Worm (Caenorhabditis elegans): ENCODE results near the gene srz-11.

Gene srz-11

ce11 chrV:15136772-15137171 is 26.1 kb upstream of the srz-11 start, which contains the start of gene aipl-1 (continued):
- no peak for TF ChIP-seq lsy-27 (tag; optimal IDR thresholded peaks at IDR 0.05; ENCODE audit: borderline replicate concordance, insufficient read depth)
- peak; percentile 73 for TF ChIP-seq attf-5 (GFP tag; optimal IDR thresholded peaks at IDR 0.05)
- TF ChIP-seq him-1 (tag; optimal IDR thresholded peaks at IDR 0.05) = no peak

- TF ChIP-seq snpc-1.1 (tag; optimal IDR thresholded peaks at IDR 0.05; ENCODE audit: insufficient read depth) (no peak), nhr-80 (tag; optimal IDR thresholded peaks at IDR 0.05) (peak; percentile 3), zfh-2 (GFP tag; conservative IDR thresholded peaks at IDR 0.05) (no peak)
Measured at ce11 chrV:15139811-15140210, 23.1 kb upstream of the srz-11 start.

- TF ChIP-seq him-1 (tag; optimal IDR thresholded peaks at IDR 0.05) = no peak
- TF ChIP-seq madf-10 (tag; optimal IDR thresholded peaks at IDR 0.05) = no peak
- TF ChIP-seq chd-7 (tag; optimal IDR thresholded peaks at IDR 0.05) = no peak
- no peak for TF ChIP-seq die-1 (tag; optimal IDR thresholded peaks at IDR 0.05)
- TF ChIP-seq hlh-12 (tag; optimal IDR thresholded peaks at IDR 0.05) = no peak
- no peak for TF ChIP-seq F22D6.2 (tag; optimal IDR thresholded peaks at IDR 0.05)
Measured at ce11 chrV:15140247-15140646, 22.6 kb upstream of the srz-11 start, which contains the start of gene K08F9.3. TSS of gene K08F9.3 (plus strand) at chrV:15140547.

ce11 chrV:15143285-15143684 is 19.6 kb upstream of the srz-11 start, which contains the start of gene K08F9.1:
TSS of gene K08F9.1 (minus strand) at chrV:15143385.
- TF ChIP-seq dox-1 (GFP tag; IDR thresholded peaks at IDR 0.05) = no peak
- no peak for TF ChIP-seq nhr-179 (tag; optimal IDR thresholded peaks at IDR 0.05)
- TF ChIP-seq hlh-26 (GFP tag; conservative IDR thresholded peaks at IDR 0.05) = no peak
- no peak for TF ChIP-seq attf-3 (GFP tag; conservative IDR thresholded peaks at IDR 0.05)
- no peak for TF ChIP-seq cebp-1 (GFP tag; IDR thresholded peaks at IDR 0.05)
- TF ChIP-seq cebp-1 (tag; optimal IDR thresholded peaks at IDR 0.05) = no peak
- TF ChIP-seq ceh-27 (GFP tag; optimal IDR thresholded peaks at IDR 0.05) = no peak
- no peak for TF ChIP-seq egl-44 (GFP tag; IDR thresholded peaks at IDR 0.05)

- TF ChIP-seq ztf-28 (GFP tag; IDR thresholded peaks at IDR 0.05) (no peak), lin-54 (GFP tag; optimal IDR thresholded peaks at IDR 0.05) (peak; percentile 8), F23B12.7 (tag; optimal IDR thresholded peaks at IDR 0.05; ENCODE audit: insufficient read depth) (no peak), madf-10 (tag; optimal IDR thresholded peaks at IDR 0.05) (no peak), chd-7 (tag; optimal IDR thresholded peaks at IDR 0.05) (no peak), lsy-27 (tag; optimal IDR thresholded peaks at IDR 0.05; ENCODE audit: borderline replicate concordance, insufficient read depth) (no peak), snpc-4 (GFP tag; optimal IDR thresholded peaks at IDR 0.05) (no peak), snpc-4 (tag; optimal IDR thresholded peaks at IDR 0.05) (peak in 1 of 4 experiments; percentile 7), attf-5 (GFP tag; optimal IDR thresholded peaks at IDR 0.05) (peak; percentile 1), hmg-1.2 (GFP tag; IDR thresholded peaks at IDR 0.05) (peak; percentile 92), ceh-100 (GFP tag; IDR thresholded peaks at IDR 0.05) (peak; percentile 88), mcd-1 (GFP tag; IDR thresholded peaks at IDR 0.05) (peak; percentile 86)
Measured at ce11 chrV:15143798-15144197, 19.1 kb upstream of the srz-11 start, which contains the start of gene K08F9.4. TSS of gene K08F9.4 (plus strand) at chrV:15144019.

ce11 chrV:15147776-15148175 is 15.1 kb upstream of the srz-11 start, which contains the start of gene T09F5.20:
TSS of gene T09F5.20 (minus strand) at chrV:15147876.
- TF ChIP-seq sptf-2 (GFP tag; optimal IDR thresholded peaks at IDR 0.05) = no peak
- no peak for TF ChIP-seq tlf-1 (GFP tag; optimal IDR thresholded peaks at IDR 0.05)
- TF ChIP-seq lsl-1 (GFP tag; optimal IDR thresholded peaks at IDR 0.05) = no peak
